Fruit fly (Drosophila melanogaster) whole organism, wandering third instar larva: ENCODE data around the gene plh.

Experiments used
- Abd-B ChIP-seq: fragments of >200 bp; optimal IDR thresholded peaks from 2 replicates; lab custom pipeline; 2017; ENCODE audit warnings: missing biosample characterization, missing genetic modification characterization
- CG32264 ChIP-seq: fragments of 200-800 bp; sonication (Bioruptor generic); optimal IDR thresholded peaks from 2 replicates; lab custom pipeline; 2016; ENCODE audit warnings: missing biosample characterization, missing genetic modification characterization
- CG9705 ChIP-seq: fragments of 200-800 bp; sonication (Bioruptor generic); optimal IDR thresholded peaks from 2 replicates; lab custom pipeline; 2018; ENCODE audit warnings: missing biosample characterization, mild to moderate bottlenecking, missing genetic modification characterization
- CrebA ChIP-seq: fragments of 200-800 bp; sonication (Bioruptor generic); optimal IDR thresholded peaks from 2 replicates; lab custom pipeline; 2016; ENCODE audit warnings: missing biosample characterization, mild to moderate bottlenecking, missing genetic modification characterization, borderline replicate concordance
- Dfd ChIP-seq: fragments of >200 bp; optimal IDR thresholded peaks from 2 replicates; lab custom pipeline; 2017; ENCODE audit warnings: missing biosample characterization, missing genetic modification characterization
- Dif ChIP-seq: fragments of 200-275, 200-300 bp; sonication (Bioruptor generic); optimal IDR thresholded peaks from 2 replicates; lab custom pipeline; 2018; ENCODE audit warnings: missing biosample characterization, missing genetic modification characterization; ENCODE audit not compliant: partially characterized antibody
- GATAd ChIP-seq: sonication (Bioruptor generic); optimal IDR thresholded peaks from 2 replicates; lab custom pipeline; 2016; ENCODE audit warnings: missing biosample characterization, missing genetic modification characterization
- HLH106 ChIP-seq: fragments of 200-800 bp; optimal IDR thresholded peaks from 3 replicates; lab custom pipeline; 2019; ENCODE audit warnings: missing biosample characterization, mild to moderate bottlenecking, missing genetic modification characterization, moderate library complexity
- Hnf4 ChIP-seq: fragments of 200-800 bp; sonication (Bioruptor generic); optimal IDR thresholded peaks from 2 replicates; lab custom pipeline; 2016; ENCODE audit warnings: missing biosample characterization, mild to moderate bottlenecking, missing genetic modification characterization
- Hr78 ChIP-seq: fragments of >200 bp; optimal IDR thresholded peaks from 2 replicates; lab custom pipeline; 2017; ENCODE audit warnings: missing biosample characterization, missing genetic modification characterization
- Hr83 ChIP-seq: fragments of 200-300 bp; sonication (Bioruptor generic); optimal IDR thresholded peaks from 2 replicates; lab custom pipeline; 2016; ENCODE audit warnings: missing biosample characterization, mild to moderate bottlenecking, missing genetic modification characterization, moderate library complexity; ENCODE audit not compliant: poor library complexity, severe bottlenecking
- Jra ChIP-seq: sonication (Bioruptor generic); optimal IDR thresholded peaks from 2 replicates; lab custom pipeline; 2016; ENCODE audit warnings: missing biosample characterization, missing genetic modification characterization
- Mio ChIP-seq: sonication (Bioruptor generic); optimal IDR thresholded peaks from 2 replicates; lab custom pipeline; 2016; ENCODE audit warnings: missing biosample characterization, missing genetic modification characterization
- Myc ChIP-seq: fragments of >200 bp; optimal IDR thresholded peaks from 2 replicates; lab custom pipeline; 2017
- N ChIP-seq: fragments of >200 bp; optimal IDR thresholded peaks from 2 replicates; lab custom pipeline; 2018; ENCODE audit warnings: missing biosample characterization, missing external identifiers, missing genetic modification characterization
- OdsH ChIP-seq: fragments of 200-800 bp; sonication (Bioruptor generic); optimal IDR thresholded peaks from 2 replicates; lab custom pipeline; 2016; ENCODE audit warnings: missing biosample characterization, mild to moderate bottlenecking, missing genetic modification characterization
- Rel ChIP-seq, 2 experiments: fragments of 200-800 bp; sonication (Bioruptor generic) in 1 of 2; optimal IDR thresholded peaks; 2 replicates in 1 of 2; 3 replicates in 1 of 2; lab custom pipeline; 2016 to 2019; ENCODE audit warnings: mild to moderate bottlenecking in 2 of 2, missing biosample characterization in 2 of 2, missing genetic modification characterization in 2 of 2, moderate library complexity in 1 of 2
- Sp1 ChIP-seq: fragments of 200-800 bp; sonication (Bioruptor generic); optimal IDR thresholded peaks from 3 replicates; lab custom pipeline; 2019; ENCODE audit warnings: missing biosample characterization, mild to moderate bottlenecking, missing genetic modification characterization, moderate library complexity
- Vsx2 ChIP-seq: fragments of 200-300, 225-300 bp; sonication (Bioruptor generic); optimal IDR thresholded peaks from 2 replicates; lab custom pipeline; 2018; ENCODE audit warnings: missing biosample characterization, missing genetic modification characterization; ENCODE audit not compliant: partially characterized antibody
- br ChIP-seq: fragments of 200-800 bp; sonication (Bioruptor generic); optimal IDR thresholded peaks from 2 replicates; lab custom pipeline; 2016; ENCODE audit warnings: missing biosample characterization, missing genetic modification characterization
- brk ChIP-seq: fragments of 200-800 bp; sonication (Bioruptor generic); optimal IDR thresholded peaks from 2 replicates; lab custom pipeline; 2016; ENCODE audit warnings: missing biosample characterization, mild to moderate bottlenecking, missing genetic modification characterization
- dl ChIP-seq, 2 experiments: fragments of 175-275, 200-275 bp in 1 of 2; fragments of 200-275 bp in 1 of 2; sonication (Bioruptor generic); optimal IDR thresholded peaks; lab custom pipeline; 2018; ENCODE audit warnings: mild to moderate bottlenecking in 2 of 2, missing biosample characterization in 2 of 2, missing genetic modification characterization in 2 of 2, moderate library complexity in 2 of 2; ENCODE audit not compliant: partially characterized antibody in 2 of 2, insufficient read depth in 1 of 2
- dmrt93B ChIP-seq: fragments of 200-800 bp; sonication (Bioruptor generic); optimal IDR thresholded peaks from 2 replicates; lab custom pipeline; 2018; ENCODE audit warnings: missing biosample characterization, mild to moderate bottlenecking, missing genetic modification characterization
- dsf ChIP-seq: sonication (Bioruptor generic); optimal IDR thresholded peaks from 2 replicates; lab custom pipeline; 2016; ENCODE audit warnings: missing biosample characterization, missing genetic modification characterization, borderline replicate concordance
- ey ChIP-seq: fragments of 200-800 bp; sonication (Bioruptor generic); optimal IDR thresholded peaks from 2 replicates; lab custom pipeline; 2016; ENCODE audit warnings: missing biosample characterization, missing genetic modification characterization
- foxo ChIP-seq, 2 experiments: fragments of 200-800 bp; sonication (Bioruptor generic); optimal IDR thresholded peaks; 2 replicates in 1 of 2; 3 replicates in 1 of 2; lab custom pipeline; 2016 to 2017; ENCODE audit warnings: missing biosample characterization in 2 of 2, missing genetic modification characterization in 2 of 2
- fru ChIP-seq: fragments of 200-800 bp; sonication (Bioruptor generic); optimal IDR thresholded peaks from 3 replicates; lab custom pipeline; 2016; ENCODE audit warnings: missing biosample characterization, mild to moderate bottlenecking, missing genetic modification characterization
- h ChIP-seq: fragments of 200-800 bp; sonication (Bioruptor generic); optimal IDR thresholded peaks from 3 replicates; lab custom pipeline; 2016; ENCODE audit warnings: missing biosample characterization, mild to moderate bottlenecking, missing genetic modification characterization
- jim ChIP-seq: fragments of 175-275, 200-325 bp; sonication (Bioruptor generic); optimal IDR thresholded peaks from 2 replicates; lab custom pipeline; 2016; ENCODE audit warnings: missing biosample characterization, mild to moderate bottlenecking, missing genetic modification characterization
- lola ChIP-seq: fragments of >200 bp; optimal IDR thresholded peaks from 2 replicates; lab custom pipeline; 2017; ENCODE audit warnings: missing biosample characterization, missing genetic modification characterization
- pan ChIP-seq: fragments of >200 bp; optimal IDR thresholded peaks from 2 replicates; lab custom pipeline; 2017
- psq ChIP-seq: fragments of 200-800 bp; sonication (Bioruptor generic); optimal IDR thresholded peaks from 3 replicates; lab custom pipeline; 2017; ENCODE audit warnings: missing biosample characterization, mild to moderate bottlenecking, missing genetic modification characterization, moderate library complexity
- rgr ChIP-seq: fragments of 200-800 bp; sonication (Bioruptor generic); optimal IDR thresholded peaks from 3 replicates; lab custom pipeline; 2016; ENCODE audit warnings: missing biosample characterization, mild to moderate bottlenecking, missing genetic modification characterization
- sage ChIP-seq: fragments of 200-800 bp; sonication (Bioruptor generic); optimal IDR thresholded peaks from 2 replicates; lab custom pipeline; 2016; ENCODE audit warnings: missing biosample characterization, mild to moderate bottlenecking, missing genetic modification characterization
- sv ChIP-seq: fragments of 200-800 bp; sonication (Bioruptor generic); optimal IDR thresholded peaks from 3 replicates; lab custom pipeline; 2016; ENCODE audit warnings: missing biosample characterization, missing genetic modification characterization
- tai ChIP-seq: sonication (Bioruptor generic); optimal IDR thresholded peaks from 2 replicates; lab custom pipeline; 2016; ENCODE audit warnings: missing biosample characterization, missing genetic modification characterization
- usp ChIP-seq: fragments of >200 bp; optimal IDR thresholded peaks from 2 replicates; lab custom pipeline; 2017; ENCODE audit warnings: missing biosample characterization, missing genetic modification characterization
- woc ChIP-seq: sonication (Bioruptor generic); optimal IDR thresholded peaks from 2 replicates; lab custom pipeline; 2016; ENCODE audit warnings: missing biosample characterization, mild to moderate bottlenecking, missing genetic modification characterization

The plh gene

DNA sequence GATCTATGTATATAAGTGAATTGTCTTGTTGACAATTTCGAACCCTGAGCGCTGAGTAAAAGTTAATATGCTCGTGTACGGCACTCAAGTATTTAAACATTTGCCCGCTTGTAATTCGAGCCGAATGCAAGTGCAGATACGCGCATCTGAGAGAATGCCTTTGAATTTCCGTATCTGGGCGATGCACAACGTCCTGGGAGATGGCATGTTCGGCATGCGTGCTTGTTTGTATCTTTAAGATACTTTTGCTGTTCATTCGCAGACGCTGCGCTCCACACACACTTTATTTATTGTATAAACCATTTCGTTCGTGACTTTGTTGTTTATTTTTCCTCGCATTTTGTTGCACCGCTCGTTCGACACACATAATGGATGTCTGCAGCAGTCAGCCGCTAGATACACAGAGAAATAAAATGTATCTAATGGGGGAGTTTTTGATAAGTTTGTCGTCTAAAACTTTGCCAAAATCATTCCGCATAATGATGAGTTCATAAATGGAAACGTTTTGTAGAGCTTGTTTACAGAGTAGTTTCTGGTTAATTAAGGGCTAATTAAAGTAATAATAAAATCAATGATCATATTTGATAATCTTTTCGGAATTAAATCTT lies 37.0 kb downstream of the plh start:
- TF ChIP-seq fru (GFP tag; lab: Kevin White, UChicago) (peak; percentile 10), sage (GFP tag; lab: Kevin White, UChicago) (no peak)

DNA sequence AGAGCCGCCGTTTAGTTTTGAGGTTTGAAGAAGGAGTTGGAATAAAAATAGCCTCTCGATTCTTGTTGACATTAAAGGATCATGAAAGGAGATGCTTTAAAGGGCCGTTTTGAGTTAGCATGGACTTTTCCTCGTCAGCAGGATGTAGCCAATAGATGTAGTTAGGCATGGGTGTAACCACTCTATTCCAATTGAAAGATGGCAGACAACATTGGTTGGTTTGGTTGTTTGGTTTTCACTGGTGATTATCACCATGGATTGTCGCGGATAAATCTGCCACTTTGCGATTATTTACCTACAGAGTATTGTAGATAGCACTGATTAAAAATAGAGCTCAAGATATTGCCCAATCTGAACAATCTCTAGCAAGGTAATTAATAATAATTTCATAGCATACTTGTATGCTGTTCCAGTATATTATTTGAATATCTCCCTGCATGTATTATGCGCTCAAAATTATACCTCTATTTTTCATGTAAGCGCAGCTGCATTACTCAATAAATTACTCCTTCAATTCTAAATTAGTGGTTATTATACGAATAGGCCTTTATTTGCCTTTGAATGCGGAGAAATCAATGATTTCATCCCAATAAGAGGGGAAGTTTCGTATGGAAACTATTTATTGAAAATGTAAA lies 37.8 kb downstream of the plh start:
- TF ChIP-seq N (GFP tag; lab: Kevin White, UChicago): peak; percentile 70
- peak; percentile 84 for TF ChIP-seq Myc
- TF ChIP-seq jim (GFP tag; lab: Kevin White, UChicago): no peak
- TF ChIP-seq rgr (GFP tag; lab: Kevin White, UChicago): no peak
- TF ChIP-seq usp (GFP tag; lab: Kevin White, UChicago): no peak
- peak; percentile 69 for TF ChIP-seq Vsx2

DNA sequence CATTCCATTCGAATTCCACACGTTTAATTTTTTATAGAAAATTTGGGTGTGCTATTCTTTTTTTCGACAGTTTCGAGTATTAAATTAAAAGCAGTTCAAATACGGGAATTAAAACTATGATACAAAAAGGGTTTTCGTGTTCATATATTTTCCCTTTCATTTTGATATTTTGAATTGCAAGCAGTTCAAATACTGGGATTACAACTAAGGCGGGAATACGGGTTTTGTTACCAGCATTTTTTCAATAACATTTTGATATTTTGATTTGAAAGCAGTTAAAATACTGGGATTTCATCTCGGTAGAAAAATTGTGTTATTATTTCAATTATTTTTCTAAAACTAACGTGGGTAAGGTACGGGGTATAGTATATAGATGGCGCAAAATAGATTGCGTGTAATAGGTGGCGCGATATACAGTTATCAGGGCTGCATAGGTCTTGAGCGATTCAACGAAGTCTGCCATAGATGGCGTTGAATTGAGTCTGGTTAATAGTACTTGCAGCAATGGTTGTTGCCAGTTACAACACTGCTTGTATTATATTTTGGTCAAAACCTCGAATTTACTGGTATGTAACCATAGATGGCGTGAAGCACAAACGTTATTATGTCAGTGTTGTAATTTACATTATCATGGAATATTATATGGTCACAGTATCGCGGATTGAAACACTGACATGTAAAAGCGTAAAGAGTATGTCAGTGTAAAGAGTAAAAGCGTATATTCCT lies 40.3 kb downstream of the plh start:
- no peak for TF ChIP-seq Vsx2
- TF ChIP-seq Rel (GFP tag; optimal IDR thresholded peaks at IDR 0.05; lab: Kevin White, UChicago): no peak
- no peak for TF ChIP-seq Rel (tag; optimal IDR thresholded peaks at IDR 0.05; lab: Kevin White, UChicago)
- TF ChIP-seq Hr78 (GFP tag; lab: Kevin White, UChicago): no peak
- TF ChIP-seq br: peak; percentile 8
- TF ChIP-seq foxo (GFP tag; optimal IDR thresholded peaks at IDR 0.05; lab: Kevin White, UChicago): peak in 1 of 2 experiments; percentile 75
- TF ChIP-seq sv (GFP tag; lab: Kevin White, UChicago): peak; percentile 9
- TF ChIP-seq dsf (GFP tag; lab: Kevin White, UChicago): no peak
- TF ChIP-seq pan: no peak
- peak; percentile 52 for TF ChIP-seq tai (GFP tag; lab: Kevin White, UChicago)
- peak; percentile 22 for TF ChIP-seq Jra (GFP tag; lab: Kevin White, UChicago)
- TF ChIP-seq dl (GFP tag; optimal IDR thresholded peaks at IDR 0.05; lab: Kevin White, UChicago; ENCODE audit: insufficient read depth in 1 of 2, partially characterized antibody in 2 of 2): no peak
- no peak for TF ChIP-seq GATAd
- peak; percentile 11 for TF ChIP-seq jim (GFP tag; lab: Kevin White, UChicago)
- TF ChIP-seq HLH106 (tag; lab: Kevin White, UChicago): peak; percentile 40
- peak; percentile 12 for TF ChIP-seq fru (GFP tag; lab: Kevin White, UChicago)
- TF ChIP-seq CG9705: peak; percentile 1
- TF ChIP-seq brk: no peak
- peak; percentile 15 for TF ChIP-seq OdsH (GFP tag; lab: Kevin White, UChicago)
- TF ChIP-seq rgr (GFP tag; lab: Kevin White, UChicago): peak; percentile 52
- TF ChIP-seq CG32264 (GFP tag; lab: Kevin White, UChicago): no peak
- TF ChIP-seq Mio (GFP tag; lab: Kevin White, UChicago): no peak
- TF ChIP-seq psq (GFP tag; lab: Kevin White, UChicago): no peak
- TF ChIP-seq h (GFP tag; lab: Kevin White, UChicago): peak; percentile 24
- no peak for TF ChIP-seq Dfd (GFP tag; lab: Kevin White, UChicago)
- TF ChIP-seq ey (GFP tag; lab: Kevin White, UChicago): peak; percentile 36
- TF ChIP-seq dmrt93B (GFP tag; lab: Kevin White, UChicago): no peak
- no peak for TF ChIP-seq CrebA (GFP tag; lab: Kevin White, UChicago)
- TF ChIP-seq woc: no peak
- TF ChIP-seq Abd-B (GFP tag; lab: Kevin White, UChicago): no peak
- TF ChIP-seq sage (GFP tag; lab: Kevin White, UChicago): no peak
- TF ChIP-seq Myc: peak; percentile 49
- no peak for TF ChIP-seq Sp1 (GFP tag; lab: Kevin White, UChicago)
- no peak for TF ChIP-seq lola (GFP tag; lab: Kevin White, UChicago)
- TF ChIP-seq Dif (GFP tag; lab: Kevin White, UChicago): no peak
- TF ChIP-seq N (GFP tag; lab: Kevin White, UChicago): no peak
- no peak for TF ChIP-seq usp (GFP tag; lab: Kevin White, UChicago)
- TF ChIP-seq Hr83 (GFP tag; lab: Kevin White, UChicago): no peak
- peak; percentile 70 for TF ChIP-seq Hnf4 (GFP tag; lab: Kevin White, UChicago)
